Fruit fly (Drosophila melanogaster) whole organism, wandering third instar larva: ENCODE results near the gene Ssu72.

Experiments
- CG32264 ChIP-seq: fragments of 200-800 bp; sonication (Bioruptor generic); optimal IDR thresholded peaks from 2 replicates; lab custom pipeline; 2016; ENCODE audit warnings: missing biosample characterization, missing genetic modification characterization
- Dfd ChIP-seq: fragments of >200 bp; optimal IDR thresholded peaks from 2 replicates; lab custom pipeline; 2017; ENCODE audit warnings: missing biosample characterization, missing genetic modification characterization
- Myc ChIP-seq: fragments of >200 bp; optimal IDR thresholded peaks from 2 replicates; lab custom pipeline; 2017
- ey ChIP-seq: fragments of 200-800 bp; sonication (Bioruptor generic); optimal IDR thresholded peaks from 2 replicates; lab custom pipeline; 2016; ENCODE audit warnings: missing biosample characterization, missing genetic modification characterization
- pan ChIP-seq: fragments of >200 bp; optimal IDR thresholded peaks from 2 replicates; lab custom pipeline; 2017
- usp ChIP-seq: fragments of >200 bp; optimal IDR thresholded peaks from 2 replicates; lab custom pipeline; 2017; ENCODE audit warnings: missing biosample characterization, missing genetic modification characterization

dm6 chrX:19621145-19621544, 43.2 kb upstream of the Ssu72 start, which contains the start of gene CG14221:
- no peak for TF ChIP-seq pan
- no peak for TF ChIP-seq Dfd (GFP tag; lab: Kevin White, UChicago)
- no peak for TF ChIP-seq Myc
- TF ChIP-seq ey (GFP tag; lab: Kevin White, UChicago), result no peak
- TF ChIP-seq usp (GFP tag; lab: Kevin White, UChicago), result no peak
- no peak for TF ChIP-seq CG32264 (GFP tag; lab: Kevin White, UChicago)
